Worm (Caenorhabditis elegans): ENCODE data around the gene best-17.

Gene best-17

ce11 chrIII:644660-645059 lies 35.2 kb upstream of the best-17 start:
- no peak for TF ChIP-seq nhr-6 (tag; optimal IDR thresholded peaks at IDR 0.05)
- TF ChIP-seq elt-1 (tag; optimal IDR thresholded peaks at IDR 0.05) = no peak
- no peak for TF ChIP-seq lin-13 (GFP tag; optimal IDR thresholded peaks at IDR 0.05)
- TF ChIP-seq crh-2 (tag; optimal IDR thresholded peaks at IDR 0.05) = no peak
- no peak for TF ChIP-seq mdl-1 (tag; optimal IDR thresholded peaks at IDR 0.05)
- no peak for TF ChIP-seq mab-5 (tag; optimal IDR thresholded peaks at IDR 0.05)
- TF ChIP-seq zag-1 (tag; optimal IDR thresholded peaks at IDR 0.05) = no peak
- TF ChIP-seq ama-1 (optimal IDR thresholded peaks at IDR 0.05) = no peak
- TF ChIP-seq nhr-10 (tag; optimal IDR thresholded peaks at IDR 0.05) = no peak
- TF ChIP-seq nhr-21 (tag; optimal IDR thresholded peaks at IDR 0.05) = no peak
- TF ChIP-seq fos-1 (tag; optimal IDR thresholded peaks at IDR 0.05) = no peak
- TF ChIP-seq alr-1 (tag; optimal IDR thresholded peaks at IDR 0.05) = no peak
- no peak for TF ChIP-seq gmeb-1 (tag; optimal IDR thresholded peaks at IDR 0.05)
- TF ChIP-seq ceh-82 (tag; optimal IDR thresholded peaks at IDR 0.05) = no peak

DNA sequence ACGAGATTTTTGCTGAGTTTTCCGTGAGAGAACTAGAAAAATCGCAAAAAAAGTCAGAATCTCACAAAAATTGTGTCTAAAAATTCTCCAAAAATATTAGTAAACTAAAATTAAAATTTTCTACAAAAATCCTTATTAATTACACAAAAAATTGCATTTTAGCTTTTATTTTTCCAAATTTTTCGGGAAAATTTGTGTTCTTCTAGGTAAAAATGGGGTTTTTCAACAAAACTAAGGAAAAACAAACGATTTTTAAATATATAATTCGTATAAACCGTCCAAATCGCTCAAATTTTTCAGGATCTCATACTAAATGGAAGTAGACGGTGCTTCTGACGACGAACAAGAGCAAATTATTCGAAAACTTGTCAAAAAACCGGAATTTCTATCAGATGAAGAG lies 32.3 kb upstream of the best-17 start, which contains the start of gene W06E11.1:
Gene W06E11.1, plus strand, starts transcription at position 301 of the 400 bp plus-strand sequence.
- TF ChIP-seq ama-1 (optimal IDR thresholded peaks at IDR 0.05) (no peak), unc-62 (GFP tag; optimal IDR thresholded peaks at IDR 0.05) (no peak), nhr-25 (tag; optimal IDR thresholded peaks at IDR 0.05) (no peak), ceh-82 (tag; optimal IDR thresholded peaks at IDR 0.05) (no peak), blmp-1 (tag; optimal IDR thresholded peaks at IDR 0.05; ENCODE audit: insufficient read depth) (no peak), unc-55 (GFP tag; optimal IDR thresholded peaks at IDR 0.05) (no peak), crh-2 (tag; optimal IDR thresholded peaks at IDR 0.05) (no peak), nhr-21 (tag; optimal IDR thresholded peaks at IDR 0.05) (no peak), aly-2 (tag; optimal IDR thresholded peaks at IDR 0.05) (no peak), nhr-11 (tag; optimal IDR thresholded peaks at IDR 0.05) (no peak)

ce11 chrIII:640198-640803 lies 30.9 kb upstream of the best-17 start, which contains the start of the genes tag-266 and tag-267:
Gene tag-266 (minus strand): TSS chrIII:640226.
Gene tag-267 (plus strand): TSS chrIII:640790.
- TF ChIP-seq gmeb-1 (tag; optimal IDR thresholded peaks at IDR 0.05) (peak; percentile 52), sma-9 (GFP tag; optimal IDR thresholded peaks at IDR 0.05) (no peak), sma-9 (tag; optimal IDR thresholded peaks at IDR 0.05) (no peak), blmp-1 (tag; optimal IDR thresholded peaks at IDR 0.05; ENCODE audit: insufficient read depth) (no peak), aly-2 (tag; optimal IDR thresholded peaks at IDR 0.05) (no peak), lin-39 (tag; optimal IDR thresholded peaks at IDR 0.05) (no peak), ZK546.5 (tag; optimal IDR thresholded peaks at IDR 0.05) (no peak), nhr-77 (tag; optimal IDR thresholded peaks at IDR 0.05) (no peak), skn-1 (tag; optimal IDR thresholded peaks at IDR 0.05) (no peak), elt-1 (tag; optimal IDR thresholded peaks at IDR 0.05) (no peak), nhr-6 (tag; optimal IDR thresholded peaks at IDR 0.05) (no peak), unc-62 (GFP tag; optimal IDR thresholded peaks at IDR 0.05) (no peak), unc-55 (GFP tag; optimal IDR thresholded peaks at IDR 0.05) (peak; percentile 92), Y55F3AM.14 (GFP tag; optimal IDR thresholded peaks at IDR 0.05) (peak; percentile 32), unc-39 (tag; optimal IDR thresholded peaks at IDR 0.05) (no peak), snpc-4 (tag; optimal IDR thresholded peaks at IDR 0.05) (peak; percentile 13), ztf-4 (tag; optimal IDR thresholded peaks at IDR 0.05) (no peak), ama-1 (optimal IDR thresholded peaks at IDR 0.05) (no peak), alr-1 (tag; optimal IDR thresholded peaks at IDR 0.05) (no peak), nhr-12 (tag; optimal IDR thresholded peaks at IDR 0.05) (no peak), sma-3 (GFP tag; optimal IDR thresholded peaks at IDR 0.05) (peak; percentile 83), ztf-11 (tag; optimal IDR thresholded peaks at IDR 0.05) (no peak), C34F6.9 (tag; optimal IDR thresholded peaks at IDR 0.05) (peak; percentile 90), nhr-21 (tag; optimal IDR thresholded peaks at IDR 0.05) (peak; percentile 4), ztf-1 (GFP tag; conservative IDR thresholded peaks at IDR 0.05) (no peak), mbf-1 (tag; optimal IDR thresholded peaks at IDR 0.05) (no peak), nhr-25 (tag; optimal IDR thresholded peaks at IDR 0.05) (peak; percentile 49), lsy-2 (tag; optimal IDR thresholded peaks at IDR 0.05) (peak; percentile 56 to 82), nhr-237 (tag; optimal IDR thresholded peaks at IDR 0.05) (no peak), lin-13 (GFP tag; optimal IDR thresholded peaks at IDR 0.05) (peak; percentile 9), mdl-1 (tag; optimal IDR thresholded peaks at IDR 0.05) (peak in 1 of 2 experiments; percentile 12), elt-3 (tag; optimal IDR thresholded peaks at IDR 0.05) (no peak), sem-4 (tag; optimal IDR thresholded peaks at IDR 0.05) (no peak), crh-2 (tag; optimal IDR thresholded peaks at IDR 0.05) (peak; percentile 81), ceh-16 (tag; optimal IDR thresholded peaks at IDR 0.05) (no peak), lin-11 (tag; optimal IDR thresholded peaks at IDR 0.05) (no peak), egl-27 (tag; optimal IDR thresholded peaks at IDR 0.05) (no peak), peb-1 (tag; optimal IDR thresholded peaks at IDR 0.05) (no peak), nhr-10 (tag; optimal IDR thresholded peaks at IDR 0.05) (no peak), zag-1 (tag; optimal IDR thresholded peaks at IDR 0.05) (peak; percentile 15), R02D3.7 (tag; optimal IDR thresholded peaks at IDR 0.05) (no peak), nhr-129 (tag; optimal IDR thresholded peaks at IDR 0.05) (peak; percentile 49), mab-5 (tag; optimal IDR thresholded peaks at IDR 0.05) (no peak), nhr-11 (tag; optimal IDR thresholded peaks at IDR 0.05) (no peak), F13H6.1 (tag; optimal IDR thresholded peaks at IDR 0.05) (peak; percentile 66), fos-1 (tag; optimal IDR thresholded peaks at IDR 0.05) (peak; percentile 59)

Measured in whole organism, L2 larva.